Fruit fly (Drosophila melanogaster) whole organism, embryonic: ENCODE measurements around the gene Trax.

ENCODE experiments used
- Ada2b ChIP-seq: fragments of 200-800 bp; sonication (Bioruptor generic); IDR thresholded peaks from 2 replicates; pipeline ENCODE4 v1.3.6; 2022; ENCODE audit warnings: missing biosample characterization, missing genetic modification characterization
- Atf-2 ChIP-seq: fragments of 200-800 bp; sonication (Bioruptor generic); optimal IDR thresholded peaks from 2 replicates; lab custom pipeline; 2016; ENCODE audit warnings: missing biosample characterization, missing genetic modification characterization
- Bgb ChIP-seq: fragments of 200-800 bp; sonication (Bioruptor generic); IDR thresholded peaks from 2 replicates; pipeline ENCODE4 v1.3.6; 2022; ENCODE audit warnings: missing biosample characterization, missing genetic modification characterization; ENCODE audit not compliant: partially characterized antibody
- CG10565 ChIP-seq: fragments of 200-800 bp; sonication (Bioruptor generic); optimal IDR thresholded peaks from 3 replicates; lab custom pipeline; 2016; ENCODE audit warnings: missing biosample characterization, mild to moderate bottlenecking, missing genetic modification characterization
- CG11085 ChIP-seq: fragments of 200-800 bp; sonication (Bioruptor generic); IDR thresholded peaks from 2 replicates; pipeline ENCODE4 v1.3.6; 2022; ENCODE audit warnings: missing biosample characterization, missing genetic modification characterization
- CG11695 ChIP-seq: fragments of 200-800 bp; sonication (Bioruptor generic); IDR thresholded peaks from 3 replicates; pipeline ENCODE4 v1.3.6; 2022; ENCODE audit warnings: missing biosample characterization, missing genetic modification characterization
- CG11723 ChIP-seq: fragments of 200-800 bp; sonication (Bioruptor generic); optimal IDR thresholded peaks from 2 replicates; lab custom pipeline; 2017; ENCODE audit warnings: missing biosample characterization, mild to moderate bottlenecking, missing genetic modification characterization
- CG12155 ChIP-seq: fragments of 200-800 bp; sonication (Bioruptor generic); optimal IDR thresholded peaks from 3 replicates; lab custom pipeline; 2016; ENCODE audit warnings: missing biosample characterization, missing genetic modification characterization
- CG1233 ChIP-seq: fragments of 200-800 bp; sonication (Bioruptor generic); optimal IDR thresholded peaks from 4 replicates; lab custom pipeline; 2018; ENCODE audit warnings: missing biosample characterization, mild to moderate bottlenecking, missing genetic modification characterization
- CG13123 ChIP-seq: fragments of 200-800 bp; sonication (Bioruptor generic); optimal IDR thresholded peaks from 2 replicates; lab custom pipeline; 2016; ENCODE audit warnings: missing biosample characterization, missing genetic modification characterization
- CG14014 ChIP-seq: fragments of 200-800 bp; sonication (Bioruptor generic); IDR thresholded peaks from 2 replicates; pipeline ENCODE4 v1.3.6; 2022; ENCODE audit warnings: missing biosample characterization, missing genetic modification characterization
- CG14710 ChIP-seq: fragments of 200-800 bp; sonication (Bioruptor generic); optimal IDR thresholded peaks from 3 replicates; lab custom pipeline; 2019; ENCODE audit warnings: missing biosample characterization, mild to moderate bottlenecking, missing genetic modification characterization, moderate library complexity
- CG15514 ChIP-seq: fragments of 200-800 bp; sonication (Bioruptor generic); optimal IDR thresholded peaks from 3 replicates; lab custom pipeline; 2017; ENCODE audit warnings: missing biosample characterization, missing genetic modification characterization, mild to moderate bottlenecking, moderate library complexity, missing genetic modification reagents
- CG1603 ChIP-seq: fragments of 200-800 bp; sonication (Bioruptor generic); optimal IDR thresholded peaks from 2 replicates; lab custom pipeline; 2019; ENCODE audit warnings: missing biosample characterization, mild to moderate bottlenecking, missing genetic modification characterization, moderate library complexity
- CG18011 ChIP-seq: fragments of 200-800 bp; sonication (Bioruptor generic); optimal IDR thresholded peaks from 2 replicates; lab custom pipeline; 2017; ENCODE audit warnings: missing biosample characterization, missing genetic modification characterization, mild to moderate bottlenecking, moderate library complexity, missing genotype
- CG1832 ChIP-seq: fragments of 200-800 bp; sonication (Bioruptor generic); optimal IDR thresholded peaks from 2 replicates; lab custom pipeline; 2017; ENCODE audit warnings: missing biosample characterization, mild to moderate bottlenecking, missing genetic modification characterization, inconsistent platforms
- CG18476 ChIP-seq: fragments of 200-800 bp; sonication (Bioruptor generic); optimal IDR thresholded peaks from 2 replicates; lab custom pipeline; 2016; ENCODE audit warnings: missing biosample characterization, mild to moderate bottlenecking, missing genetic modification characterization
- CG2712 ChIP-seq: fragments of 200-800 bp; optimal IDR thresholded peaks from 3 replicates; lab custom pipeline; 2019; ENCODE audit warnings: missing biosample characterization, mild to moderate bottlenecking, missing genetic modification characterization, moderate library complexity
- CG33557 ChIP-seq: fragments of 200-800 bp; sonication (Bioruptor generic); optimal IDR thresholded peaks from 2 replicates; lab custom pipeline; 2019; ENCODE audit warnings: missing biosample characterization, mild to moderate bottlenecking, missing genetic modification characterization, moderate library complexity
- CG6765 ChIP-seq: fragments of 200-800 bp; sonication (Bioruptor generic); optimal IDR thresholded peaks from 3 replicates; lab custom pipeline; 2017; ENCODE audit warnings: missing biosample characterization, mild to moderate bottlenecking, missing genetic modification characterization
- CG7745 ChIP-seq: fragments of 200-800 bp; sonication (Bioruptor generic); optimal IDR thresholded peaks from 2 replicates; lab custom pipeline; 2018; ENCODE audit warnings: missing biosample characterization, mild to moderate bottlenecking, missing genetic modification characterization, moderate library complexity
- CG8290 ChIP-seq, 3 experiments: fragments of 200-800 bp; sonication (Bioruptor generic); optimal IDR thresholded peaks; 2 replicates each; lab custom pipeline; 2016 to 2019; ENCODE audit warnings: missing biosample characterization in 3 of 3, missing genetic modification characterization in 3 of 3, mild to moderate bottlenecking in 2 of 3, moderate library complexity in 1 of 3
- Chrac-16 ChIP-seq: fragments of 200-800 bp; sonication (Bioruptor generic); optimal IDR thresholded peaks from 3 replicates; lab custom pipeline; 2016; ENCODE audit warnings: missing biosample characterization, missing genetic modification characterization
- D19A ChIP-seq: fragments of 200-800 bp; optimal IDR thresholded peaks from 3 replicates; lab custom pipeline; 2019; ENCODE audit warnings: missing biosample characterization, mild to moderate bottlenecking, missing genetic modification characterization, moderate library complexity
- Dbx ChIP-seq: fragments of 200-800 bp; sonication (Bioruptor generic); IDR thresholded peaks from 3 replicates; pipeline ENCODE4 v1.3.6; 2022; ENCODE audit warnings: missing biosample characterization, missing genetic modification characterization
- Dref ChIP-seq: fragments of 200-800 bp; sonication (Bioruptor generic); IDR thresholded peaks from 2 replicates; pipeline ENCODE4 v1.3.6; 2022; ENCODE audit warnings: missing biosample characterization, missing genetic modification characterization
- Fer1 ChIP-seq: fragments of 200-800 bp; sonication (Bioruptor generic); optimal IDR thresholded peaks from 2 replicates; lab custom pipeline; 2017; ENCODE audit warnings: missing biosample characterization, mild to moderate bottlenecking, missing genetic modification characterization
- Jarid2 ChIP-seq: fragments of 200-800 bp; sonication (Bioruptor generic); optimal IDR thresholded peaks from 3 replicates; lab custom pipeline; 2017; ENCODE audit warnings: mild to moderate bottlenecking, missing biosample characterization, missing genetic modification reagents, missing genetic modification characterization
- Lhr ChIP-seq: fragments of 200-800 bp; sonication (Bioruptor generic); optimal IDR thresholded peaks from 3 replicates; lab custom pipeline; 2017; ENCODE audit warnings: mild to moderate bottlenecking, missing biosample characterization, missing genetic modification reagents, missing genetic modification characterization
- MTF-1 ChIP-seq: fragments of 200-800 bp; sonication (Bioruptor generic); optimal IDR thresholded peaks from 2 replicates; lab custom pipeline; 2018; ENCODE audit warnings: missing biosample characterization, mild to moderate bottlenecking, missing genetic modification characterization, borderline replicate concordance
- Meics ChIP-seq: fragments of 200-800 bp; sonication (Bioruptor generic); optimal IDR thresholded peaks from 2 replicates; lab custom pipeline; 2017; ENCODE audit warnings: missing biosample characterization, mild to moderate bottlenecking, missing genetic modification characterization
- NK7.1 ChIP-seq: fragments of 200-800 bp; sonication (Bioruptor generic); optimal IDR thresholded peaks from 3 replicates; lab custom pipeline; 2016; ENCODE audit warnings: missing biosample characterization, missing genetic modification characterization
- Neu2 ChIP-seq: fragments of 200-800 bp; sonication (Bioruptor generic); optimal IDR thresholded peaks from 3 replicates; lab custom pipeline; 2016; ENCODE audit warnings: missing biosample characterization, missing genetic modification characterization, borderline replicate concordance
- Opbp ChIP-seq: fragments of 200-800 bp; sonication (Bioruptor generic); IDR thresholded peaks from 3 replicates; pipeline ENCODE4 v1.3.6; 2022; ENCODE audit warnings: missing biosample characterization, missing genetic modification characterization; ENCODE audit not compliant: partially characterized antibody
- Poxn ChIP-seq: fragments of 200-800 bp; sonication (Bioruptor generic); IDR thresholded peaks from 2 replicates; pipeline ENCODE4 v1.3.6; 2022; ENCODE audit warnings: missing biosample characterization, missing genetic modification characterization
- ems ChIP-seq: fragments of 200-800 bp; sonication (Bioruptor generic); optimal IDR thresholded peaks from 3 replicates; lab custom pipeline; 2016; ENCODE audit warnings: missing biosample characterization, missing genetic modification characterization
- en ChIP-seq: fragments of 200-800 bp; sonication (Bioruptor generic); optimal IDR thresholded peaks from 2 replicates; lab custom pipeline; 2016; ENCODE audit warnings: missing biosample characterization, missing genetic modification characterization
- eyg ChIP-seq: fragments of 200-800 bp; sonication (Bioruptor generic); optimal IDR thresholded peaks from 3 replicates; lab custom pipeline; 2016; ENCODE audit warnings: missing biosample characterization, missing genetic modification characterization
- jigr1 ChIP-seq: fragments of 200-800 bp; sonication (Bioruptor generic); IDR thresholded peaks from 3 replicates; pipeline ENCODE4 v1.3.6; 2022; ENCODE audit warnings: missing biosample characterization, missing genetic modification characterization
- mld ChIP-seq: fragments of 200-800 bp; sonication (Bioruptor generic); IDR thresholded peaks from 3 replicates; pipeline ENCODE4 v1.3.6; 2022; ENCODE audit warnings: missing biosample characterization, missing genetic modification characterization; ENCODE audit not compliant: partially characterized antibody
- oc ChIP-seq: fragments of 200-800 bp; sonication (Bioruptor generic); optimal IDR thresholded peaks from 2 replicates; lab custom pipeline; 2018; ENCODE audit warnings: missing biosample characterization, mild to moderate bottlenecking, missing genetic modification characterization, moderate library complexity
- odd ChIP-seq: fragments of 200-800 bp; sonication (Bioruptor generic); optimal IDR thresholded peaks from 2 replicates; lab custom pipeline; 2017; ENCODE audit warnings: missing biosample characterization, mild to moderate bottlenecking, missing genetic modification characterization
- ro ChIP-seq: fragments of 200-800 bp; sonication (Bioruptor generic); IDR thresholded peaks from 2 replicates; pipeline ENCODE4 v1.3.6; 2022; ENCODE audit warnings: missing biosample characterization, missing genetic modification characterization
- row ChIP-seq: fragments of 200-800 bp; sonication (Bioruptor generic); IDR thresholded peaks from 3 replicates; pipeline ENCODE4 v1.3.6; 2022; ENCODE audit warnings: missing biosample characterization, missing genetic modification characterization
- schlank ChIP-seq: fragments of 200-800 bp; sonication (Bioruptor generic); optimal IDR thresholded peaks from 2 replicates; lab custom pipeline; 2018; ENCODE audit warnings: missing biosample characterization, mild to moderate bottlenecking, missing genetic modification characterization
- sd ChIP-seq: fragments of 200-800 bp; sonication (Bioruptor generic); optimal IDR thresholded peaks from 3 replicates; lab custom pipeline; 2018; ENCODE audit warnings: missing biosample characterization, mild to moderate bottlenecking, missing genetic modification characterization, moderate library complexity
- slbo ChIP-seq: fragments of 200-800 bp; sonication (Bioruptor generic); IDR thresholded peaks from 2 replicates; pipeline ENCODE4 v1.3.6; 2022; ENCODE audit warnings: missing biosample characterization, missing genetic modification characterization
- unpg ChIP-seq: fragments of 200-800 bp; sonication (Bioruptor generic); optimal IDR thresholded peaks from 3 replicates; lab custom pipeline; 2018; ENCODE audit warnings: missing biosample characterization, mild to moderate bottlenecking, missing genetic modification characterization, moderate library complexity
- vfl ChIP-seq: fragments of 200-800 bp; sonication (Bioruptor generic); optimal IDR thresholded peaks from 2 replicates; lab custom pipeline; 2016; ENCODE audit warnings: missing biosample characterization, missing genetic modification characterization
- zfh2 ChIP-seq: fragments of 200-800 bp; sonication (Bioruptor generic); optimal IDR thresholded peaks from 2 replicates; lab custom pipeline; 2016; ENCODE audit warnings: missing biosample characterization, missing genetic modification characterization

The Trax gene

dm6 chr3R:15347822-15348221, 13.7 kb upstream of the Trax start, which contains the start of the genes CG42726 and CG42727 (continued):
- TF ChIP-seq Atf-2 (no peak), NK7.1 (GFP tag; lab: Kevin White, UChicago) (no peak), CG11695 (no peak), D19A (tag; lab: Kevin White, UChicago) (no peak), en (no peak), ems (GFP tag; lab: Kevin White, UChicago) (peak; percentile 52), Chrac-16 (peak; percentile 25), CG1832 (GFP tag; lab: Kevin White, UChicago) (no peak), odd (no peak), CG14014 (GFP tag; lab: Robert Waterston, UW) (peak; percentile 62), MTF-1 (GFP tag; lab: Kevin White, UChicago) (no peak), zfh2 (GFP tag; lab: Kevin White, UChicago) (peak; percentile 26), unpg (GFP tag; lab: Kevin White, UChicago) (peak; percentile 50), CG8290 (GFP tag; optimal IDR thresholded peaks at IDR 0.05; lab: Kevin White, UChicago) (no peak), CG8290 (tag; optimal IDR thresholded peaks at IDR 0.05; lab: Kevin White, UChicago) (no peak), Dref (peak; percentile 41; the same call in 1 of the 2 replicates), slbo (GFP tag; lab: Robert Waterston, UW) (peak; percentile 58; the same call in 1 of the 2 replicates), Dbx (no peak), Meics (GFP tag; lab: Kevin White, UChicago) (peak; percentile 11), CG15514 (no peak), sd (tag; lab: Kevin White, UChicago) (peak; percentile 42), schlank (tag; lab: Kevin White, UChicago) (no peak), mld (GFP tag; lab: Robert Waterston, UW) (no peak), eyg (no peak), Ada2b (GFP tag; lab: Robert Waterston, UW) (no peak), Bgb (GFP tag; lab: Robert Waterston, UW) (no peak), jigr1 (GFP tag; lab: Robert Waterston, UW) (no peak), CG11723 (no peak), Jarid2 (GFP tag; lab: Kevin White, UChicago) (no peak), Opbp (GFP tag; lab: Robert Waterston, UW) (no peak), CG18476 (GFP tag; lab: Kevin White, UChicago) (no peak), CG12155 (peak; percentile 20), CG33557 (GFP tag; lab: Kevin White, UChicago) (no peak), CG11085 (GFP tag; lab: Robert Waterston, UW) (no peak), CG13123 (GFP tag; lab: Kevin White, UChicago) (no peak), CG1603 (tag; lab: Kevin White, UChicago) (peak; percentile 45), Fer1 (GFP tag; lab: Kevin White, UChicago) (peak; percentile 50), vfl (GFP tag; lab: Kevin White, UChicago) (peak; percentile 16), CG7745 (tag; lab: Kevin White, UChicago) (no peak), Neu2 (no peak), row (GFP tag; lab: Robert Waterston, UW) (peak; percentile 76), CG14710 (tag; lab: Kevin White, UChicago) (peak; percentile 26), Poxn (GFP tag; lab: Robert Waterston, UW) (no peak), CG6765 (GFP tag; lab: Kevin White, UChicago) (no peak), CG2712 (tag; lab: Kevin White, UChicago) (peak; percentile 55), CG18011 (GFP tag; lab: Kevin White, UChicago) (no peak), Lhr (GFP tag; lab: Kevin White, UChicago) (no peak), oc (tag; lab: Kevin White, UChicago) (no peak), ro (no peak), CG10565 (GFP tag; lab: Kevin White, UChicago) (no peak), CG1233 (GFP tag; lab: Kevin White, UChicago) (peak; percentile 8)
